Fruit fly (Drosophila melanogaster): ENCODE measurements around the gene CCT7.

The CCT7 gene

dm6 chr3R:8854619-8855206 lies 53.3 kb downstream of the CCT7 start:
- TF ChIP-seq CG12768 (GFP tag; optimal IDR thresholded peaks at IDR 0.05) (no peak), Mnt (GFP tag; optimal IDR thresholded peaks at IDR 0.05) (no peak), CG11617 (GFP tag; optimal IDR thresholded peaks at IDR 0.05) (no peak), CG7045 (GFP tag; optimal IDR thresholded peaks at IDR 0.05) (no peak), CG1620 (GFP tag; optimal IDR thresholded peaks at IDR 0.05) (no peak), Crg-1 (GFP tag; optimal IDR thresholded peaks at IDR 0.05) (no peak), CG7101 (tag; optimal IDR thresholded peaks at IDR 0.05) (no peak), tj (GFP tag; optimal IDR thresholded peaks at IDR 0.05) (no peak), ovo (GFP tag; optimal IDR thresholded peaks at IDR 0.05) (no peak), cnc (optimal IDR thresholded peaks at IDR 0.05) (no peak), Hr96 (GFP tag; optimal IDR thresholded peaks at IDR 0.05) (no peak), CG33017 (tag; optimal IDR thresholded peaks at IDR 0.05) (no peak), CG14711 (tag; optimal IDR thresholded peaks at IDR 0.05) (no peak), cic (GFP tag; optimal IDR thresholded peaks at IDR 0.05) (no peak)
